Worm (Caenorhabditis elegans) whole organism, L4/young adult: ENCODE measurements around the gene daz-1.

Experiments
- W03F9.2 ChIP-seq: fragments of 150-350 bp; optimal IDR thresholded peaks from 2 replicates; lab custom pipeline; 2014; ENCODE audit warnings: missing biosample characterization, missing genetic modification characterization
- dao-5 ChIP-seq: sonication (generic microtip); optimal IDR thresholded peaks from 2 replicates; lab custom pipeline; 2016; ENCODE audit warnings: missing genotype, missing genetic modification characterization, moderate library complexity, missing compliant biosample characterization
- him-1 ChIP-seq: sonication (generic microtip); optimal IDR thresholded peaks from 2 replicates; lab custom pipeline; 2016; ENCODE audit warnings: missing genotype, missing genetic modification reagents, missing genetic modification characterization, missing compliant biosample characterization

DNA sequence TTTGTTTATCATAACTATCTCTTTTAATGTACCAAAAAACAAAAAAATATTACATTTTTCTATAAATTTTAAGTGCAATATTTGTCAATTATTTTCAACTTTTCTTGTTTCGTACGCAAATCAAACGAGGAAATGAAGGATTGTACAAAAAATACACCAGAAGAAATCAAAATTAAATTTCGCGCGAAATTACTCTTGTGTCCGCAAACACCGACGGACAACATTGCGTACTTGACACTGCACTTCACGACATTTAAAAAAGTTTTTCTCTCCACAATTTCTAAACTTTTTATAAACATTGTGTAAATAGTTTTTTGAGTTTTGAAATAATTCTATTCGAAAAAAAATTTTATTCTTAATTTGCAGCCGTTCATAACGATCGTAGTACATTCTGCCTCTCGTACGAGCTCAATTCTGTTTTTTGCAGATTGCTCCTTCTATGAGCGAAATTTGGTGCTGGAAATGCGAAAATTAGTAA lies 17.9 kb downstream of the daz-1 start, which contains the start of gene mrps-16:
- TF ChIP-seq him-1 (tag; lab: Kevin White, UChicago) (no peak), dao-5 (tag; lab: Kevin White, UChicago) (no peak), W03F9.2 (tag; lab: Kevin White, UChicago) (peak; percentile 58)
